Worm (Caenorhabditis elegans) whole organism, L3 larva: Measurements from ENCODE around the gene phf-33.

Source experiments
- R02D3.7 ChIP-seq: fragments of 150-350 bp; optimal IDR thresholded peaks from 2 replicates; lab custom pipeline; 2014; ENCODE audit warnings: missing biosample characterization, missing genetic modification characterization
- ZK546.5 ChIP-seq: sonication (generic microtip); optimal IDR thresholded peaks from 2 replicates; lab custom pipeline; 2017; ENCODE audit warnings: missing biosample characterization, missing genetic modification characterization
- aly-2 ChIP-seq: fragments of 150-350 bp; optimal IDR thresholded peaks from 2 replicates; lab custom pipeline; 2014; ENCODE audit warnings: missing biosample characterization, missing genetic modification characterization
- ama-1 ChIP-seq: fragments of 150-350 bp; optimal IDR thresholded peaks from 2 replicates; lab custom pipeline; 2018
- ceh-16 ChIP-seq: sonication (generic microtip); optimal IDR thresholded peaks from 2 replicates; lab custom pipeline; 2017; ENCODE audit warnings: missing biosample characterization, missing genetic modification characterization
- ceh-82 ChIP-seq: fragments of 150-350 bp; optimal IDR thresholded peaks from 2 replicates; lab custom pipeline; 2014; ENCODE audit warnings: missing biosample characterization, missing genetic modification characterization
- ceh-9 ChIP-seq: sonication (generic microtip); optimal IDR thresholded peaks from 2 replicates; lab custom pipeline; 2018; ENCODE audit warnings: missing biosample characterization, missing genetic modification characterization
- egl-27 ChIP-seq: sonication (generic microtip); optimal IDR thresholded peaks from 4 replicates; lab custom pipeline; 2017; ENCODE audit warnings: missing biosample characterization, missing genetic modification reagents, missing genetic modification characterization
- egl-5 ChIP-seq: fragments of 150-350 bp; optimal IDR thresholded peaks from 2 replicates; lab custom pipeline; 2017; ENCODE audit warnings: missing biosample characterization, missing genetic modification reagents, missing genetic modification characterization, inconsistent platforms
- elt-1 ChIP-seq: fragments of 150-350 bp; optimal IDR thresholded peaks from 2 replicates; lab custom pipeline; 2014; ENCODE audit warnings: missing biosample characterization, missing genetic modification characterization
- elt-2 ChIP-seq: sonication (generic microtip); optimal IDR thresholded peaks from 2 replicates; lab custom pipeline; 2016; ENCODE audit warnings: missing genetic modification reagents, mild to moderate bottlenecking, missing genetic modification characterization, missing compliant biosample characterization
- elt-3 ChIP-seq, 3 experiments: fragments of 150-350 bp in 1 of 3; sonication (generic microtip) in 2 of 3; optimal IDR thresholded peaks; 2 replicates in 2 of 3; 4 replicates in 1 of 3; lab custom pipeline; 2014 to 2017; ENCODE audit warnings: missing biosample characterization in 3 of 3, missing genetic modification characterization in 3 of 3
- eor-1 ChIP-seq, 2 experiments: fragments of 150-350 bp; optimal IDR thresholded peaks; 2 replicates each; lab custom pipeline; 2014 to 2018; ENCODE audit warnings: missing biosample characterization in 2 of 2, missing genetic modification characterization in 2 of 2
- fkh-2 ChIP-seq: fragments of 150-350 bp; optimal IDR thresholded peaks from 2 replicates; lab custom pipeline; 2014; ENCODE audit warnings: missing biosample characterization, missing genetic modification reagents, missing genetic modification characterization
- hmg-11 ChIP-seq: sonication (generic microtip); optimal IDR thresholded peaks from 2 replicates; lab custom pipeline; 2016; ENCODE audit warnings: missing genetic modification characterization, missing compliant biosample characterization
- jun-1 ChIP-seq: fragments of 150-350 bp; optimal IDR thresholded peaks from 2 replicates; lab custom pipeline; 2014; ENCODE audit warnings: missing biosample characterization, missing genetic modification reagents, missing genetic modification characterization
- lin-15B ChIP-seq: fragments of 150-350 bp; optimal IDR thresholded peaks from 2 replicates; lab custom pipeline; 2014; ENCODE audit warnings: missing biosample characterization, missing genetic modification characterization
- lin-39 ChIP-seq: fragments of 150-350 bp; optimal IDR thresholded peaks from 2 replicates; lab custom pipeline; 2018; ENCODE audit warnings: missing biosample characterization, missing genetic modification reagents, missing genetic modification characterization
- lsy-12 ChIP-seq: sonication (generic microtip); optimal IDR thresholded peaks from 2 replicates; lab custom pipeline; 2016; ENCODE audit warnings: mild to moderate bottlenecking, missing genetic modification characterization, missing compliant biosample characterization
- mdl-1 ChIP-seq: fragments of 150-350 bp; optimal IDR thresholded peaks from 2 replicates; lab custom pipeline; 2014; ENCODE audit warnings: missing biosample characterization, missing genetic modification characterization
- nfya-1 ChIP-seq: sonication (generic microtip); optimal IDR thresholded peaks from 2 replicates; lab custom pipeline; 2017; ENCODE audit warnings: missing genetic modification characterization, mild to moderate bottlenecking, missing compliant biosample characterization, antibody characterized with exemption, moderate library complexity; ENCODE audit not compliant: insufficient read depth
- nhr-11 ChIP-seq: fragments of 150-350 bp; optimal IDR thresholded peaks from 2 replicates; lab custom pipeline; 2014; ENCODE audit warnings: missing biosample characterization, missing genetic modification characterization
- nhr-12 ChIP-seq: fragments of 150-350 bp; optimal IDR thresholded peaks from 2 replicates; lab custom pipeline; 2014; ENCODE audit warnings: missing biosample characterization, missing genetic modification characterization
- nhr-23 ChIP-seq: fragments of 150-350 bp; optimal IDR thresholded peaks from 2 replicates; lab custom pipeline; 2014; ENCODE audit warnings: missing biosample characterization, missing genetic modification reagents, missing genetic modification characterization
- nhr-25 ChIP-seq: sonication (generic microtip); optimal IDR thresholded peaks from 2 replicates; lab custom pipeline; 2017; ENCODE audit warnings: missing biosample characterization, missing genetic modification characterization
- nhr-28 ChIP-seq: fragments of 150-350 bp; optimal IDR thresholded peaks from 2 replicates; lab custom pipeline; 2014; ENCODE audit warnings: missing biosample characterization, missing genetic modification characterization
- nhr-43 ChIP-seq: sonication (generic microtip); optimal IDR thresholded peaks from 2 replicates; lab custom pipeline; 2016; ENCODE audit warnings: mild to moderate bottlenecking, missing genetic modification characterization, missing compliant biosample characterization; ENCODE audit not compliant: poor library complexity, severe bottlenecking
- nhr-76 ChIP-seq: fragments of 150-350 bp; sonication (generic microtip); optimal IDR thresholded peaks from 5 replicates; lab custom pipeline; 2014; ENCODE audit warnings: missing biosample characterization, missing genetic modification characterization
- pqm-1 ChIP-seq: fragments of 150-350 bp; optimal IDR thresholded peaks from 2 replicates; lab custom pipeline; 2017; ENCODE audit warnings: missing biosample characterization, missing genetic modification characterization, inconsistent platforms
- snpc-4 ChIP-seq: fragments of 150-350 bp; optimal IDR thresholded peaks from 2 replicates; lab custom pipeline; 2014; ENCODE audit warnings: missing biosample characterization, missing genetic modification characterization
- unc-62 ChIP-seq: fragments of 150-350 bp; sonication (generic microtip); optimal IDR thresholded peaks from 4 replicates; lab custom pipeline; 2014; ENCODE audit warnings: missing biosample characterization, missing genetic modification reagents, missing genetic modification characterization
- ztf-11 ChIP-seq: fragments of 150-350 bp; optimal IDR thresholded peaks from 2 replicates; lab custom pipeline; 2014; ENCODE audit warnings: missing biosample characterization, missing genetic modification characterization

phf-33 gene

ce11 chrX:13264550-13264949, 14.2 kb downstream of the phf-33 start (continued):
- TF ChIP-seq nhr-76 (tag; lab: Kevin White, UChicago), result no peak
- no peak for TF ChIP-seq nhr-11
- TF ChIP-seq ceh-82 (tag; lab: Kevin White, UChicago), result peak; percentile 34
- TF ChIP-seq R02D3.7 (tag; lab: Kevin White, UChicago), result no peak
- TF ChIP-seq elt-3 (tag; optimal IDR thresholded peaks at IDR 0.05; lab: Kevin White, UChicago), result no peak
- no peak for TF ChIP-seq nfya-1
- TF ChIP-seq nhr-23 (tag; lab: Kevin White, UChicago), result peak; percentile 19
- TF ChIP-seq lin-15B, result no peak
- TF ChIP-seq pqm-1 (tag; lab: Kevin White, UChicago), result no peak
- no peak for TF ChIP-seq ama-1 (lab: Kevin White, UChicago)
- peak; percentile 55 for TF ChIP-seq jun-1
- TF ChIP-seq elt-2 (tag; lab: Kevin White, UChicago), result peak; percentile 49
- peak; percentile 2 for TF ChIP-seq unc-62 (GFP tag; lab: Kevin White, UChicago)
- peak; percentile 36 for TF ChIP-seq lin-39 (tag; lab: Kevin White, UChicago)
- no peak for TF ChIP-seq ztf-11
- no peak for TF ChIP-seq nhr-12 (tag; lab: Kevin White, UChicago)
- TF ChIP-seq nhr-25 (tag; lab: Kevin White, UChicago), result no peak
- TF ChIP-seq snpc-4, result no peak
- TF ChIP-seq elt-1 (tag; lab: Kevin White, UChicago), result no peak
- no peak for TF ChIP-seq ceh-9
- TF ChIP-seq ceh-16 (tag; lab: Kevin White, UChicago), result no peak
- peak; percentile 84 for TF ChIP-seq hmg-11
- TF ChIP-seq eor-1 (tag; optimal IDR thresholded peaks at IDR 0.05; lab: Kevin White, UChicago), result no peak

DNA sequence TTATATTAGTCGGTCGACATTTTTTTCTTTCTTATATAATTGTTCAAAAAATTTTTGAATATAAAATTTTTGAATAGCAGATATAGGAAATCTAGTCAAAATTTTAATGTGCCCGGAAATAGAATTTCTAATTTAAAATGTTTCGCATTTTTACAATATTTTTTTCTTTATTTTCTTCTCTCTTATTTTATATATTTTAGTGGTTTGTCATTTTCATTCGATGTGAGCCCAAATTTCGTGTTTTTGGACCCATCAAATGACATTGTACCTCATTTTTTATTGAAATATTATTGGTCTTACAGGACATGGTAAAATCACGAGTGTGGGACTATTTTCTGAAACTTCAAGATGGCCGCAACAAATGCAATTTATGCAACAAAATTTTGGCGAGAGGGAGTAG, 16.6 kb downstream of the phf-33 start, which contains the start of gene K09A11.1:
K09A11.1 (plus strand) TSS at position 301 of the 400 bp plus-strand sequence.
- TF ChIP-seq egl-5 (tag; lab: Kevin White, UChicago) (no peak), nhr-28 (tag; lab: Kevin White, UChicago) (no peak), lsy-12 (tag; lab: Kevin White, UChicago) (no peak), ceh-9 (no peak), aly-2 (tag; lab: Kevin White, UChicago) (no peak), elt-1 (tag; lab: Kevin White, UChicago) (no peak), nfya-1 (no peak), nhr-25 (tag; lab: Kevin White, UChicago) (no peak), egl-27 (tag; lab: Kevin White, UChicago) (no peak), ZK546.5 (tag; lab: Kevin White, UChicago) (no peak), pqm-1 (tag; lab: Kevin White, UChicago) (no peak), nhr-43 (tag; lab: Kevin White, UChicago) (no peak), mdl-1 (tag; lab: Kevin White, UChicago) (no peak), jun-1 (no peak)

- peak; percentile 21 for TF ChIP-seq pqm-1 (tag; lab: Kevin White, UChicago)
- TF ChIP-seq elt-2 (tag; lab: Kevin White, UChicago), result peak; percentile 23
These were observed 17.7 kb downstream of the phf-33 start for ce11 chrX:13261037-13261592.

DNA sequence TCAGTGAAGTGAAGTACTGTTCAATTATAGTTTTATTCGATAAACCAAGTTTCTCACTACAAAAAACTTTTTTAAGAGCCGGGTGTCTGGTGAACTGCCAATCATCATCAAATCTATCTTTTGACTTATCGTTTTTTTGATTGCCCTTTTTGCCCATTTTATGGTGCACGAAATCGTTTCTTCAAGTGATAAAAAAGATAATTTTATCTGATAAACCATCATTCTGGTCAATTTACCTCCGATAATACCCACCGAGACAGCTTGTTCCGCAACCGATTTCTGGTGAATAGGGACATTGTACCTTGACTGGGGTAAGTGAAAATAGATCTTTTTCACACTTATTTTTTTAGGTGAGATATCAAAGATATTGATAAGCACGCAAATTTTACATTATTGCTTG, 21.2 kb downstream of the phf-33 start, which contains the start of gene K08H2.10:
K08H2.10 (plus strand) TSS at position 230 of the 400 bp plus-strand sequence.
- TF ChIP-seq jun-1, result peak; percentile 43
- no peak for TF ChIP-seq fkh-2 (tag; lab: Kevin White, UChicago)
- peak; percentile 45 for TF ChIP-seq pqm-1 (tag; lab: Kevin White, UChicago)
- peak; percentile 97 for TF ChIP-seq elt-2 (tag; lab: Kevin White, UChicago)

ce11 chrX:13251914-13252434, 26.8 kb downstream of the phf-33 start, which contains the start of gene nhr-32:
nhr-32 (plus strand) TSS chrX:13251964.
- TF ChIP-seq nhr-43 (tag; lab: Kevin White, UChicago) (peak; percentile 14), jun-1 (no peak)
